Worm (Caenorhabditis elegans): ENCODE measurements around the gene dhs-18.

The dhs-18 gene

DNA sequence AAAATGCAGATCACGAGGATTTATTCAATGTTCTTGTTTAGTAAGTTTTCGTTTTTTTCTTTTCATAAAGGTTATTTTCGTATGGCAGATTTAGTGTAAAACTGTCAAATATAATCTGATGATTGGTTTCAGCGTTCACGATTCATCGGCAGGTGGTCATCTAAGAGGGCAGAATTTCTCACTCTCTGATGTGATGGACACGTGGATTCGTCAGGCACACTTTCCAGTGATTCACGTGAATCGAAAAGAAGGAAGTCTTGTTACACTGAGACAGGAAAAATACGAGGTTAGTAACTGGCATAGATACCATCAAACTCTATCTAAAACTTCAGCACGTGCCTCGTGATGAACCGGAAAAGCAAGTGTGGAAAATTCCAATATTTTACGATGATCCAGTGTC lies 48.1 kb upstream of the dhs-18 start (continued):
- no peak for TF ChIP-seq daf-12 (tag; optimal IDR thresholded peaks at IDR 0.05)
- TF ChIP-seq nhr-48 (tag; optimal IDR thresholded peaks at IDR 0.05), result peak; percentile 70
- TF ChIP-seq F10B5.3 (tag; optimal IDR thresholded peaks at IDR 0.05), result no peak
- no peak for TF ChIP-seq ctbp-1 (GFP tag; IDR thresholded peaks at IDR 0.05)
- TF ChIP-seq unc-62 (GFP tag; optimal IDR thresholded peaks at IDR 0.05 in 1 of 2), result peak in 1 of 2 experiments; percentile 73
- TF ChIP-seq unc-62 (tag; optimal IDR thresholded peaks at IDR 0.05), result no peak
- no peak for TF ChIP-seq zag-1 (tag; optimal IDR thresholded peaks at IDR 0.05)
- TF ChIP-seq R02D3.7 (tag; optimal IDR thresholded peaks at IDR 0.05), result no peak
- no peak for TF ChIP-seq gei-8 (GFP tag; optimal IDR thresholded peaks at IDR 0.05)
- TF ChIP-seq ceh-32 (tag; optimal IDR thresholded peaks at IDR 0.05; ENCODE audit: poor library complexity), result no peak
- no peak for TF ChIP-seq lin-29 (GFP tag; IDR thresholded peaks at IDR 0.05)
- TF ChIP-seq spr-1 (tag; optimal IDR thresholded peaks at IDR 0.05), result no peak
- no peak for TF ChIP-seq ztf-7 (tag; optimal IDR thresholded peaks at IDR 0.05)
- no peak for TF ChIP-seq zfp-2 (tag; optimal IDR thresholded peaks at IDR 0.05)
- no peak for TF ChIP-seq lin-39 (tag; optimal IDR thresholded peaks at IDR 0.05)
- no peak for TF ChIP-seq nhr-77 (tag; optimal IDR thresholded peaks at IDR 0.05)
- peak; percentile 32; the same call in 1 of the 2 replicates for TF ChIP-seq ceh-20 (GFP tag; IDR thresholded peaks at IDR 0.05)
- peak; percentile 18 for TF ChIP-seq dve-1 (tag; optimal IDR thresholded peaks at IDR 0.05; ENCODE audit: insufficient read depth)
- peak; percentile 60 for TF ChIP-seq dmd-6 (GFP tag; IDR thresholded peaks at IDR 0.05)
- no peak for TF ChIP-seq dpl-1 (GFP tag; optimal IDR thresholded peaks at IDR 0.05)
- no peak for TF ChIP-seq fos-1 (tag; optimal IDR thresholded peaks at IDR 0.05)
- TF ChIP-seq zip-2 (tag; optimal IDR thresholded peaks at IDR 0.05), result no peak
- TF ChIP-seq lsy-2 (tag; optimal IDR thresholded peaks at IDR 0.05), result no peak
- no peak for TF ChIP-seq madf-5 (GFP tag; IDR thresholded peaks at IDR 0.05)
- TF ChIP-seq vab-7 (GFP tag; IDR thresholded peaks at IDR 0.05), result no peak
- TF ChIP-seq F26F4.8 (GFP tag; conservative IDR thresholded peaks at IDR 0.05), result no peak
- TF ChIP-seq duxl-1 (tag; optimal IDR thresholded peaks at IDR 0.05; ENCODE audit: poor library complexity), result no peak
- no peak for TF ChIP-seq attf-4 (tag; optimal IDR thresholded peaks at IDR 0.05)
- TF ChIP-seq ceh-62 (tag; optimal IDR thresholded peaks at IDR 0.05), result no peak
- TF ChIP-seq sdz-12 (GFP tag; optimal IDR thresholded peaks at IDR 0.05), result no peak
- TF ChIP-seq hlh-11 (tag; optimal IDR thresholded peaks at IDR 0.05), result peak; percentile 34
- no peak for TF ChIP-seq nhr-41 (GFP tag; IDR thresholded peaks at IDR 0.05)
- TF ChIP-seq unc-130 (GFP tag; optimal IDR thresholded peaks at IDR 0.05), result no peak
- TF ChIP-seq nhr-28 (tag; optimal IDR thresholded peaks at IDR 0.05), result no peak
- peak; percentile 83 for TF ChIP-seq mxl-2 (GFP tag; conservative IDR thresholded peaks at IDR 0.05)
- no peak for TF ChIP-seq lin-1 (GFP tag; IDR thresholded peaks at IDR 0.05)
- no peak for TF ChIP-seq unc-39 (tag; optimal IDR thresholded peaks at IDR 0.05)
- TF ChIP-seq F49E8.2 (tag; optimal IDR thresholded peaks at IDR 0.05; ENCODE audit: borderline replicate concordance), result no peak
- no peak for TF ChIP-seq Y105C5A.15 (GFP tag; IDR thresholded peaks at IDR 0.05)
- TF ChIP-seq hlh-30 (tag; optimal IDR thresholded peaks at IDR 0.05; ENCODE audit: insufficient read depth), result peak; percentile 77
- no peak for TF ChIP-seq lim-7 (GFP tag; IDR thresholded peaks at IDR 0.05)
- no peak for TF ChIP-seq nhr-42 (GFP tag; IDR thresholded peaks at IDR 0.05)
- TF ChIP-seq F44E2.7 (GFP tag; IDR thresholded peaks at IDR 0.05), result no peak
- no peak for TF ChIP-seq arid-1 (GFP tag; conservative IDR thresholded peaks at IDR 0.05)
- TF ChIP-seq Y5F2A.4 (GFP tag; optimal IDR thresholded peaks at IDR 0.05), result no peak
- TF ChIP-seq nhr-25 (tag; optimal IDR thresholded peaks at IDR 0.05; ENCODE audit: borderline replicate concordance, insufficient read depth), result no peak
- no peak for TF ChIP-seq skn-1 (tag; optimal IDR thresholded peaks at IDR 0.05)
- TF ChIP-seq lir-3 (tag; optimal IDR thresholded peaks at IDR 0.05), result no peak
- peak in 1 of 2 experiments; percentile 26 for TF ChIP-seq mdl-1 (tag; optimal IDR thresholded peaks at IDR 0.05)
- no peak for TF ChIP-seq ceh-44 (GFP tag; IDR thresholded peaks at IDR 0.05)
- no peak for TF ChIP-seq saeg-2 (GFP tag; IDR thresholded peaks at IDR 0.05)
- TF ChIP-seq aha-1 (tag), result no peak
- TF ChIP-seq daf-19 (GFP tag; conservative IDR thresholded peaks at IDR 0.05), result no peak
